Fruit fly (Drosophila melanogaster) whole organism, pupa: Measurements from ENCODE around the gene CG10516.

ENCODE experiments used
- CG10348 ChIP-seq: fragments of 200-800 bp; sonication (Bioruptor generic); IDR thresholded peaks from 2 replicates; pipeline ENCODE4 v1.3.6; 2022; ENCODE audit warnings: missing biosample characterization, missing genetic modification characterization
- CG12605 ChIP-seq: fragments of 200-800 bp; sonication (Bioruptor generic); IDR thresholded peaks from 2 replicates; pipeline ENCODE4 v1.3.6; 2022; ENCODE audit warnings: missing biosample characterization, missing genetic modification characterization
- CG13204 ChIP-seq: fragments of 200-800 bp; sonication (Bioruptor generic); optimal IDR thresholded peaks from 2 replicates; lab custom pipeline; 2018; ENCODE audit warnings: missing biosample characterization, mild to moderate bottlenecking, missing genetic modification characterization, moderate library complexity
- CG14655 ChIP-seq: fragments of 200-800 bp; sonication (Bioruptor generic); optimal IDR thresholded peaks from 3 replicates; lab custom pipeline; 2017; ENCODE audit warnings: mild to moderate bottlenecking, missing biosample characterization, missing genetic modification reagents, missing genetic modification characterization
- CG15710 ChIP-seq: fragments of 200-800 bp; sonication (Bioruptor generic); optimal IDR thresholded peaks from 2 replicates; lab custom pipeline; 2018; ENCODE audit warnings: missing biosample characterization, mild to moderate bottlenecking, missing genetic modification characterization, moderate library complexity
- CG17806 ChIP-seq: fragments of 200-800 bp; sonication (Bioruptor generic); optimal IDR thresholded peaks from 2 replicates; lab custom pipeline; 2018; ENCODE audit warnings: missing biosample characterization, mild to moderate bottlenecking, missing genetic modification characterization, moderate library complexity
- CG32121 ChIP-seq: fragments of 200-800 bp; sonication (Bioruptor generic); IDR thresholded peaks from 2 replicates; pipeline ENCODE4 v1.3.6; 2022; ENCODE audit warnings: missing biosample characterization, missing genetic modification characterization
- CG34367 ChIP-seq: fragments of 200-800 bp; sonication (Bioruptor generic); optimal IDR thresholded peaks from 2 replicates; lab custom pipeline; 2018; ENCODE audit warnings: missing biosample characterization, mild to moderate bottlenecking, missing genetic modification characterization
- CG4496 ChIP-seq: fragments of 200-800 bp; sonication (Bioruptor generic); IDR thresholded peaks from 3 replicates; pipeline ENCODE4 v1.3.6; 2022; ENCODE audit warnings: missing biosample characterization, missing genetic modification characterization
- CG8159 ChIP-seq: fragments of 200-800 bp; sonication (Bioruptor generic); optimal IDR thresholded peaks from 3 replicates; lab custom pipeline; 2018; ENCODE audit warnings: missing biosample characterization, mild to moderate bottlenecking, missing genetic modification characterization, moderate library complexity
- CG8301 ChIP-seq: fragments of 200-800 bp; sonication (Bioruptor generic); optimal IDR thresholded peaks from 2 replicates; lab custom pipeline; 2018; ENCODE audit warnings: missing biosample characterization, mild to moderate bottlenecking, missing genetic modification characterization
- CG9948 ChIP-seq: fragments of 200-800 bp; sonication (Bioruptor generic); optimal IDR thresholded peaks from 2 replicates; lab custom pipeline; 2018; ENCODE audit warnings: missing biosample characterization, mild to moderate bottlenecking, missing genetic modification characterization, moderate library complexity
- D1 ChIP-seq: fragments of 200-800 bp; sonication (Bioruptor generic); optimal IDR thresholded peaks from 2 replicates; lab custom pipeline; 2018; ENCODE audit warnings: missing biosample characterization, mild to moderate bottlenecking, missing genetic modification characterization, moderate library complexity
- EcR ChIP-seq: fragments of 200-800 bp; sonication (Bioruptor generic); optimal IDR thresholded peaks from 3 replicates; lab custom pipeline; 2019; ENCODE audit warnings: missing biosample characterization, missing genetic modification characterization, mild to moderate bottlenecking, moderate library complexity, missing genetic modification reagents
- Ets98B ChIP-seq: fragments of 200-800 bp; sonication (Bioruptor generic); IDR thresholded peaks from 2 replicates; pipeline ENCODE4 v1.3.6; 2022; ENCODE audit warnings: missing biosample characterization, missing genetic modification characterization
- Pif1A ChIP-seq: fragments of 200-800 bp; sonication (Bioruptor generic); optimal IDR thresholded peaks from 3 replicates; lab custom pipeline; 2016; ENCODE audit warnings: missing biosample characterization, missing genetic modification characterization
- Pif1B ChIP-seq: fragments of 200-800 bp; sonication (Bioruptor generic); optimal IDR thresholded peaks from 3 replicates; lab custom pipeline; 2016; ENCODE audit warnings: missing biosample characterization, missing genetic modification characterization
- Snoo ChIP-seq: fragments of 200-800 bp; sonication (Bioruptor generic); optimal IDR thresholded peaks from 3 replicates; lab custom pipeline; 2017; ENCODE audit warnings: missing biosample characterization, mild to moderate bottlenecking, missing genetic modification characterization, inconsistent platforms
- fd96Ca ChIP-seq: fragments of 200-800 bp; sonication (Bioruptor generic); IDR thresholded peaks from 3 replicates; pipeline ENCODE4 v1.3.6; 2022; ENCODE audit warnings: missing biosample characterization, missing genetic modification characterization
- gl ChIP-seq: fragments of 200-800 bp; sonication (Bioruptor generic); optimal IDR thresholded peaks from 2 replicates; lab custom pipeline; 2018; ENCODE audit warnings: missing biosample characterization, mild to moderate bottlenecking, missing genetic modification characterization
- rn ChIP-seq: fragments of 200-800 bp; sonication (Bioruptor generic); IDR thresholded peaks from 2 replicates; pipeline ENCODE4 v1.3.6; 2022; ENCODE audit warnings: missing biosample characterization, missing genetic modification characterization

Gene CG10516

dm6 chr3L:15978224-15978623 lies 10.2 kb downstream of the CG10516 start, which contains the start of gene CG17028:
TSS of gene CG17028 (plus strand) at chr3L:15978524.
- TF ChIP-seq CG13204 (GFP tag; lab: Kevin White, UChicago) (no peak), CG8159 (tag; lab: Kevin White, UChicago) (no peak), Pif1A (GFP tag; lab: Kevin White, UChicago) (no peak), CG32121 (GFP tag; lab: Robert Waterston, UW) (no peak), Snoo (tag; lab: Kevin White, UChicago) (no peak)

- no peak for TF ChIP-seq CG15710 (tag; lab: Kevin White, UChicago)
- TF ChIP-seq CG9948 (tag; lab: Kevin White, UChicago) = no peak
- no peak for TF ChIP-seq CG17806 (tag; lab: Kevin White, UChicago)
- no peak for TF ChIP-seq Pif1A (GFP tag; lab: Kevin White, UChicago)
- TF ChIP-seq EcR = peak; percentile 46
Measured at dm6 chr3L:15979240-15979639, 11.2 kb downstream of the CG10516 start.

dm6 chr3L:15979912-15980311 lies 11.9 kb downstream of the CG10516 start, which contains the start of gene CG17027:
TSS of gene CG17027 (plus strand) at chr3L:15980100.
- TF ChIP-seq Pif1B (GFP tag; lab: Kevin White, UChicago) (no peak), CG15710 (tag; lab: Kevin White, UChicago) (no peak), rn (no peak), CG9948 (tag; lab: Kevin White, UChicago) (no peak), D1 (tag; lab: Kevin White, UChicago) (no peak), CG10348 (GFP tag; lab: Robert Waterston, UW) (no peak), CG17806 (tag; lab: Kevin White, UChicago) (no peak), CG8301 (no peak)

dm6 chr3L:15981403-15981802 lies 13.4 kb downstream of the CG10516 start:
- TF ChIP-seq CG9948 (tag; lab: Kevin White, UChicago) (no peak), Snoo (tag; lab: Kevin White, UChicago) (no peak), Ets98B (GFP tag; lab: Robert Waterston, UW) (no peak), CG8159 (tag; lab: Kevin White, UChicago) (no peak), D1 (tag; lab: Kevin White, UChicago) (no peak), CG34367 (tag; lab: Kevin White, UChicago) (no peak), CG17806 (tag; lab: Kevin White, UChicago) (no peak), CG15710 (tag; lab: Kevin White, UChicago) (no peak), CG10348 (GFP tag; lab: Robert Waterston, UW) (no peak), CG14655 (no peak), rn (no peak), Pif1B (GFP tag; lab: Kevin White, UChicago) (no peak)

- TF ChIP-seq rn (no peak), fd96Ca (GFP tag; lab: Robert Waterston, UW) (no peak), CG10348 (GFP tag; lab: Robert Waterston, UW) (no peak), Pif1B (GFP tag; lab: Kevin White, UChicago) (no peak), CG32121 (GFP tag; lab: Robert Waterston, UW) (no peak), CG12605 (GFP tag; lab: Robert Waterston, UW) (no peak), CG8159 (tag; lab: Kevin White, UChicago) (no peak), CG15710 (tag; lab: Kevin White, UChicago) (no peak), EcR (no peak), D1 (tag; lab: Kevin White, UChicago) (no peak), Snoo (tag; lab: Kevin White, UChicago) (no peak), CG9948 (tag; lab: Kevin White, UChicago) (no peak), CG13204 (GFP tag; lab: Kevin White, UChicago) (no peak), CG17806 (tag; lab: Kevin White, UChicago) (no peak), Ets98B (GFP tag; lab: Robert Waterston, UW) (no peak)
Measured at dm6 chr3L:15982148-15982547, 14.1 kb downstream of the CG10516 start.

dm6 chr3L:15982783-15983432 lies 14.9 kb downstream of the CG10516 start, which contains the start of the genes brm and Arl1:
TSS of gene brm (minus strand) at chr3L:15982869.
TSS of gene Arl1 (plus strand) at chr3L:15983135.
- TF ChIP-seq CG17806 (tag; lab: Kevin White, UChicago) (peak; percentile 99), CG14655 (peak; percentile 99), Pif1A (GFP tag; lab: Kevin White, UChicago) (no peak), rn (peak; percentile 99), CG34367 (tag; lab: Kevin White, UChicago) (peak; percentile 96), gl (peak; percentile 92), CG9948 (tag; lab: Kevin White, UChicago) (peak; percentile 98), Ets98B (GFP tag; lab: Robert Waterston, UW) (peak; percentile 99), CG13204 (GFP tag; lab: Kevin White, UChicago) (peak; percentile 91), CG4496 (GFP tag; lab: Robert Waterston, UW) (peak; percentile 99), Snoo (tag; lab: Kevin White, UChicago) (peak; percentile 99), CG15710 (tag; lab: Kevin White, UChicago) (peak; percentile 99), fd96Ca (GFP tag; lab: Robert Waterston, UW) (peak; percentile 99), CG8301 (peak; percentile 96), CG8159 (tag; lab: Kevin White, UChicago) (peak; percentile 98), CG32121 (GFP tag; lab: Robert Waterston, UW) (peak; percentile 99), CG10348 (GFP tag; lab: Robert Waterston, UW) (peak; percentile 96), D1 (tag; lab: Kevin White, UChicago) (no peak), CG12605 (GFP tag; lab: Robert Waterston, UW) (peak; percentile 98), Pif1B (GFP tag; lab: Kevin White, UChicago) (peak; percentile 96), EcR (peak; percentile 65)
